Fruit fly (Drosophila melanogaster) whole organism, embryonic: ENCODE results near the gene pkaap.

Source experiments
- Abd-B ChIP-seq: fragments of 200-800 bp; sonication (Bioruptor generic); optimal IDR thresholded peaks from 2 replicates; lab custom pipeline; 2018; ENCODE audit warnings: missing biosample characterization, mild to moderate bottlenecking, missing genetic modification characterization, moderate library complexity
- Blimp-1 ChIP-seq: fragments of 200-800 bp; sonication (Bioruptor generic); optimal IDR thresholded peaks from 3 replicates; lab custom pipeline; 2018; ENCODE audit warnings: missing biosample characterization, missing genetic modification characterization, mild to moderate bottlenecking, moderate library complexity, missing genetic modification reagents
- C15 ChIP-seq: fragments of 200-800 bp; sonication (Bioruptor generic); IDR thresholded peaks from 3 replicates; pipeline ENCODE4 v1.3.6; 2022; ENCODE audit warnings: missing biosample characterization, missing genetic modification characterization
- CG10565 ChIP-seq: fragments of 200-800 bp; sonication (Bioruptor generic); optimal IDR thresholded peaks from 3 replicates; lab custom pipeline; 2016; ENCODE audit warnings: missing biosample characterization, mild to moderate bottlenecking, missing genetic modification characterization
- CG11695 ChIP-seq: fragments of 200-800 bp; sonication (Bioruptor generic); IDR thresholded peaks from 3 replicates; pipeline ENCODE4 v1.3.6; 2022; ENCODE audit warnings: missing biosample characterization, missing genetic modification characterization
- CG12744 ChIP-seq: fragments of 200-800 bp; sonication (Bioruptor generic); optimal IDR thresholded peaks from 2 replicates; lab custom pipeline; 2016; ENCODE audit warnings: missing biosample characterization, missing genetic modification characterization
- CG13894 ChIP-seq: fragments of 200-800 bp; sonication (Bioruptor generic); optimal IDR thresholded peaks from 3 replicates; lab custom pipeline; 2018; ENCODE audit warnings: missing biosample characterization, mild to moderate bottlenecking, missing genetic modification characterization, moderate library complexity
- CG15011 ChIP-seq: fragments of 200-800 bp; sonication (Bioruptor generic); optimal IDR thresholded peaks from 3 replicates; lab custom pipeline; 2018; ENCODE audit warnings: missing biosample characterization, mild to moderate bottlenecking, missing genetic modification characterization
- CG1603 ChIP-seq: fragments of 200-800 bp; sonication (Bioruptor generic); optimal IDR thresholded peaks from 2 replicates; lab custom pipeline; 2019; ENCODE audit warnings: missing biosample characterization, mild to moderate bottlenecking, missing genetic modification characterization, moderate library complexity
- CG17612 ChIP-seq: fragments of 200-800 bp; sonication (Bioruptor generic); IDR thresholded peaks from 2 replicates; pipeline ENCODE4 v1.3.6; 2022; ENCODE audit warnings: missing biosample characterization, missing genetic modification characterization
- CG18262 ChIP-seq: fragments of 200-800 bp; optimal IDR thresholded peaks from 3 replicates; lab custom pipeline; 2019; ENCODE audit warnings: missing biosample characterization, mild to moderate bottlenecking, missing genetic modification characterization, moderate library complexity
- CG2678 ChIP-seq: fragments of 200-800 bp; sonication (Bioruptor generic); optimal IDR thresholded peaks from 3 replicates; lab custom pipeline; 2019; ENCODE audit warnings: missing biosample characterization, mild to moderate bottlenecking, missing genetic modification characterization, moderate library complexity
- CG32767 ChIP-seq: fragments of 200-800 bp; sonication (Bioruptor generic); IDR thresholded peaks from 2 replicates; pipeline ENCODE4 v1.3.6; 2022; ENCODE audit warnings: missing biosample characterization, missing genetic modification characterization
- CG3407 ChIP-seq: fragments of 200-800 bp; sonication (Bioruptor generic); optimal IDR thresholded peaks from 2 replicates; lab custom pipeline; 2018; ENCODE audit warnings: missing biosample characterization, mild to moderate bottlenecking, missing genetic modification characterization
- CG3838 ChIP-seq: fragments of 200-800 bp; sonication (Bioruptor generic); optimal IDR thresholded peaks from 3 replicates; lab custom pipeline; 2016; ENCODE audit warnings: missing biosample characterization, missing genetic modification characterization
- CG5245 ChIP-seq: fragments of 200-800 bp; sonication (Bioruptor generic); optimal IDR thresholded peaks from 3 replicates; lab custom pipeline; 2016; ENCODE audit warnings: missing biosample characterization, missing genetic modification characterization
- CG7271 ChIP-seq: fragments of 200-800 bp; sonication (Bioruptor generic); optimal IDR thresholded peaks from 2 replicates; lab custom pipeline; 2018; ENCODE audit warnings: missing biosample characterization, mild to moderate bottlenecking, missing genetic modification characterization, moderate library complexity
- CG9609 ChIP-seq: fragments of 200-800 bp; sonication (Bioruptor generic); optimal IDR thresholded peaks from 3 replicates; lab custom pipeline; 2016; ENCODE audit warnings: missing biosample characterization, missing genetic modification characterization
- CG9932 ChIP-seq: fragments of 200-800 bp; sonication (Bioruptor generic); IDR thresholded peaks from 2 replicates; pipeline ENCODE4 v1.3.6; 2022; ENCODE audit warnings: missing biosample characterization, missing genetic modification characterization
- D ChIP-seq, 2 experiments: fragments of 200-800 bp in 1 of 2; fragments of >200 bp in 1 of 2; sonication (Bioruptor generic) in 1 of 2; optimal IDR thresholded peaks; 2 replicates in 1 of 2; 3 replicates in 1 of 2; lab custom pipeline; 2017; ENCODE audit warnings: mild to moderate bottlenecking in 1 of 2, missing biosample characterization in 1 of 2, missing genetic modification characterization in 1 of 2, missing genetic modification reagents in 1 of 2
- Dfd ChIP-seq, 2 experiments: fragments of >200 bp; optimal IDR thresholded peaks; 2 replicates each; lab custom pipeline; 2017; ENCODE audit warnings: missing biosample characterization in 2 of 2, missing genetic modification characterization in 2 of 2
- HLH3B ChIP-seq: fragments of 200-800 bp; sonication (Bioruptor generic); IDR thresholded peaks from 2 replicates; pipeline ENCODE4 v1.3.6; 2022; ENCODE audit warnings: missing biosample characterization, missing genetic modification characterization
- Hey ChIP-seq: fragments of 200-800 bp; sonication (Bioruptor generic); optimal IDR thresholded peaks from 3 replicates; lab custom pipeline; 2018; ENCODE audit warnings: missing biosample characterization, mild to moderate bottlenecking, missing genetic modification characterization
- Hr39 ChIP-seq: fragments of >200 bp; optimal IDR thresholded peaks from 2 replicates; lab custom pipeline; 2017
- Hsf ChIP-seq: fragments of 200-800 bp; sonication (Bioruptor generic); optimal IDR thresholded peaks from 3 replicates; lab custom pipeline; 2016; ENCODE audit warnings: missing biosample characterization, missing genetic modification characterization
- Lhr ChIP-seq: fragments of 200-800 bp; sonication (Bioruptor generic); optimal IDR thresholded peaks from 3 replicates; lab custom pipeline; 2017; ENCODE audit warnings: mild to moderate bottlenecking, missing biosample characterization, missing genetic modification reagents, missing genetic modification characterization
- MBD-R2 ChIP-seq: fragments of 200-800 bp; sonication (Bioruptor generic); IDR thresholded peaks from 2 replicates; pipeline ENCODE4 v1.3.6; 2022; ENCODE audit warnings: missing biosample characterization, missing genetic modification characterization
- Mes4 ChIP-seq: fragments of 200-800 bp; sonication (Bioruptor generic); optimal IDR thresholded peaks from 2 replicates; lab custom pipeline; 2016; ENCODE audit warnings: missing biosample characterization, missing genetic modification characterization
- Sox100B ChIP-seq: fragments of 200-800 bp; sonication (Bioruptor generic); optimal IDR thresholded peaks from 3 replicates; lab custom pipeline; 2018; ENCODE audit warnings: missing biosample characterization, mild to moderate bottlenecking, missing genetic modification characterization
- ac ChIP-seq: fragments of 200-800 bp; sonication (Bioruptor generic); optimal IDR thresholded peaks from 3 replicates; lab custom pipeline; 2017; ENCODE audit warnings: missing biosample characterization, mild to moderate bottlenecking, missing genetic modification characterization
- ase ChIP-seq: fragments of 200-800 bp; sonication (Bioruptor generic); IDR thresholded peaks from 3 replicates; pipeline ENCODE4 v1.3.6; 2022; ENCODE audit warnings: missing biosample characterization, missing genetic modification characterization
- cad ChIP-seq: fragments of >200 bp; optimal IDR thresholded peaks from 2 replicates; lab custom pipeline; 2017; ENCODE audit warnings: missing biosample characterization, missing genetic modification characterization
- corto ChIP-seq: fragments of 200-800 bp; sonication (Bioruptor generic); optimal IDR thresholded peaks from 2 replicates; lab custom pipeline; 2016; ENCODE audit warnings: missing biosample characterization, mild to moderate bottlenecking, missing genetic modification characterization, moderate library complexity
- dm ChIP-seq: fragments of 200-800 bp; sonication (Bioruptor generic); optimal IDR thresholded peaks from 3 replicates; lab custom pipeline; 2016; ENCODE audit warnings: missing biosample characterization, missing genetic modification characterization
- fd64A ChIP-seq: fragments of 200-800 bp; sonication (Bioruptor generic); optimal IDR thresholded peaks from 3 replicates; lab custom pipeline; 2018; ENCODE audit warnings: missing biosample characterization, mild to moderate bottlenecking, missing genetic modification characterization
- gro ChIP-seq: fragments of 200-800 bp; sonication (Bioruptor generic); optimal IDR thresholded peaks from 2 replicates; lab custom pipeline; 2016; ENCODE audit warnings: missing biosample characterization, missing genetic modification characterization
- lilli ChIP-seq: fragments of 200-800 bp; sonication (Bioruptor generic); optimal IDR thresholded peaks from 3 replicates; lab custom pipeline; 2016; ENCODE audit warnings: missing biosample characterization, missing genetic modification characterization
- nerfin-1 ChIP-seq: fragments of 200-800 bp; sonication (Bioruptor generic); optimal IDR thresholded peaks from 3 replicates; lab custom pipeline; 2019; ENCODE audit warnings: missing biosample characterization, mild to moderate bottlenecking, missing genetic modification characterization, moderate library complexity
- nerfin-2 ChIP-seq: fragments of 200-800 bp; sonication (Bioruptor generic); IDR thresholded peaks from 2 replicates; pipeline ENCODE4 v1.3.6; 2022; ENCODE audit warnings: missing biosample characterization, missing genetic modification characterization; ENCODE audit not compliant: partially characterized antibody
- nom ChIP-seq: fragments of 200-800 bp; sonication (Bioruptor generic); optimal IDR thresholded peaks from 2 replicates; lab custom pipeline; 2017; ENCODE audit warnings: missing biosample characterization, missing genetic modification characterization, mild to moderate bottlenecking, moderate library complexity, missing genetic modification reagents
- oc ChIP-seq: fragments of 200-800 bp; sonication (Bioruptor generic); optimal IDR thresholded peaks from 2 replicates; lab custom pipeline; 2018; ENCODE audit warnings: missing biosample characterization, mild to moderate bottlenecking, missing genetic modification characterization, moderate library complexity
- run ChIP-seq: fragments of 200-800 bp; sonication (Bioruptor generic); optimal IDR thresholded peaks from 3 replicates; lab custom pipeline; 2018; ENCODE audit warnings: missing biosample characterization, mild to moderate bottlenecking, missing genetic modification characterization
- scrt ChIP-seq: fragments of 200-800 bp; sonication (Bioruptor generic); optimal IDR thresholded peaks from 2 replicates; lab custom pipeline; 2018; ENCODE audit warnings: missing biosample characterization, mild to moderate bottlenecking, missing genetic modification characterization, moderate library complexity
- slou ChIP-seq: fragments of 200-800 bp; sonication (Bioruptor generic); optimal IDR thresholded peaks from 3 replicates; lab custom pipeline; 2016; ENCODE audit warnings: missing biosample characterization, missing genetic modification characterization
- ssp ChIP-seq: fragments of 200-800 bp; sonication (Bioruptor generic); IDR thresholded peaks from 2 replicates; pipeline ENCODE4 v1.3.6; 2022; ENCODE audit warnings: missing biosample characterization, missing genetic modification characterization
- tin ChIP-seq: fragments of 200-800 bp; sonication (Bioruptor generic); optimal IDR thresholded peaks from 3 replicates; lab custom pipeline; 2016; ENCODE audit warnings: missing biosample characterization, missing genetic modification characterization
- trem ChIP-seq: fragments of 200-800 bp; optimal IDR thresholded peaks from 3 replicates; lab custom pipeline; 2019; ENCODE audit warnings: missing biosample characterization, mild to moderate bottlenecking, missing genetic modification characterization, moderate library complexity
- ttk ChIP-seq: fragments of 200-800 bp; sonication (Bioruptor generic); IDR thresholded peaks from 2 replicates; pipeline ENCODE4 v2.1.2; 2022; ENCODE audit warnings: missing biosample characterization, missing genetic modification characterization
- tx ChIP-seq: fragments of 200-800 bp; sonication (Bioruptor generic); optimal IDR thresholded peaks from 2 replicates; lab custom pipeline; 2016; ENCODE audit warnings: missing biosample characterization, missing genetic modification characterization
- yki ChIP-seq: fragments of >200 bp; optimal IDR thresholded peaks from 3 replicates; lab custom pipeline; 2018

Gene pkaap

dm6 chr2L:16325515-16326257 lies 37.6 kb downstream of the pkaap start, which contains the start of gene cact (continued):
- TF ChIP-seq D (optimal IDR thresholded peaks at IDR 0.05; lab: Kevin White, UChicago) (no peak), D (GFP tag; optimal IDR thresholded peaks at IDR 0.05; lab: Kevin White, UChicago) (peak; percentile 81), nerfin-2 (GFP tag; lab: Robert Waterston, UW) (no peak), CG10565 (GFP tag; lab: Kevin White, UChicago) (peak; percentile 50), Hey (tag; lab: Kevin White, UChicago) (peak; percentile 58), Sox100B (peak; percentile 77), CG2678 (tag; lab: Kevin White, UChicago) (peak; percentile 93), Blimp-1 (peak; percentile 89), Hsf (peak; percentile 95), Lhr (GFP tag; lab: Kevin White, UChicago) (peak; percentile 87), run (peak; percentile 89), CG3838 (peak; percentile 83), CG13894 (tag; lab: Kevin White, UChicago) (peak; percentile 95), yki (lab: Kevin White, UChicago) (no peak), scrt (peak; percentile 82), HLH3B (peak; percentile 89), tin (peak; percentile 91), CG17612 (peak; percentile 58; the same call in 1 of the 2 replicates), CG1603 (tag; lab: Kevin White, UChicago) (peak; percentile 50), CG11695 (GFP tag; lab: Robert Waterston, UW) (peak; percentile 89), nerfin-1 (tag; lab: Kevin White, UChicago) (peak; percentile 81), C15 (GFP tag; lab: Robert Waterston, UW) (0 out of 3 replicates have a peak, but pooled peaks have one; percentile 53), oc (peak; percentile 91), Dfd (GFP tag; optimal IDR thresholded peaks at IDR 0.05; lab: Kevin White, UChicago) (no peak), ase (GFP tag; lab: Robert Waterston, UW) (peak; percentile 89), CG3407 (GFP tag; lab: Kevin White, UChicago) (peak; percentile 79), Mes4 (GFP tag; lab: Kevin White, UChicago) (peak; percentile 89), CG12744 (GFP tag; lab: Kevin White, UChicago) (peak; percentile 93), CG9609 (peak; percentile 94), lilli (peak; percentile 97), slou (GFP tag; lab: Kevin White, UChicago) (peak; percentile 82), ttk (peak; percentile 87), Hr39 (lab: Kevin White, UChicago) (no peak), ac (peak; percentile 72), CG15011 (GFP tag; lab: Kevin White, UChicago) (peak; percentile 85), CG9932 (GFP tag; lab: Robert Waterston, UW) (peak; percentile 94), MBD-R2 (peak; percentile 72), corto (GFP tag; lab: Kevin White, UChicago) (peak; percentile 78), Abd-B (GFP tag; lab: Kevin White, UChicago) (peak; percentile 91), nom (peak; percentile 73), ssp (GFP tag; lab: Robert Waterston, UW) (peak; percentile 94), tx (GFP tag; lab: Kevin White, UChicago) (peak; percentile 95), fd64A (no peak), trem (tag; lab: Kevin White, UChicago) (peak; percentile 94), CG18262 (peak; percentile 94), CG5245 (GFP tag; lab: Kevin White, UChicago) (peak; percentile 82), CG32767 (GFP tag; lab: Robert Waterston, UW) (peak; percentile 87), gro (GFP tag; lab: Kevin White, UChicago) (peak; percentile 95), cad (GFP tag; lab: Kevin White, UChicago) (no peak), CG7271 (peak; percentile 73), dm (GFP tag; lab: Kevin White, UChicago) (peak; percentile 92)
